Worm (Caenorhabditis elegans) whole organism, midembryonic: ENCODE results near the gene srw-10.

Source experiments
- cog-1 ChIP-seq: sonication (generic microtip); optimal IDR thresholded peaks from 2 replicates; lab custom pipeline; 2016; ENCODE audit warnings: missing genetic modification characterization, missing compliant biosample characterization
- flt-1 ChIP-seq: fragments of 200-800 bp; sonication (Bioruptor generic); IDR thresholded peaks from 2 replicates; pipeline ENCODE4 v1.3.6; 2022; ENCODE audit warnings: missing genetic modification characterization, missing compliant biosample characterization
- klf-2 ChIP-seq: fragments of 200-800 bp; sonication (Bioruptor generic); conservative IDR thresholded peaks from 2 replicates; pipeline ENCODE4 v1.3.6; 2022; ENCODE audit warnings: missing genetic modification reagents, missing genetic modification characterization, missing compliant biosample characterization
- med-1 ChIP-seq: sonication (generic microtip); optimal IDR thresholded peaks from 2 replicates; lab custom pipeline; 2017; ENCODE audit warnings: missing genetic modification characterization, mild to moderate bottlenecking, missing compliant biosample characterization, antibody characterized with exemption, missing genetic modification reagents; ENCODE audit not compliant: insufficient read depth
- tab-1 ChIP-seq: fragments of 200-800 bp; sonication (Bioruptor generic); IDR thresholded peaks from 2 replicates; pipeline ENCODE4 v1.3.6; 2022; ENCODE audit warnings: missing genetic modification characterization, missing compliant biosample characterization
- ztf-23 ChIP-seq: fragments of 200-800 bp; sonication (Bioruptor generic); IDR thresholded peaks from 2 replicates; pipeline ENCODE4 v1.3.6; 2022; ENCODE audit warnings: missing genetic modification reagents, missing genetic modification characterization, missing compliant biosample characterization
- ztf-29 ChIP-seq: fragments of 200-800 bp; sonication (Bioruptor generic); IDR thresholded peaks from 2 replicates; pipeline ENCODE4 v1.3.6; 2022; ENCODE audit warnings: missing genetic modification reagents, missing genetic modification characterization, missing compliant biosample characterization

DNA sequence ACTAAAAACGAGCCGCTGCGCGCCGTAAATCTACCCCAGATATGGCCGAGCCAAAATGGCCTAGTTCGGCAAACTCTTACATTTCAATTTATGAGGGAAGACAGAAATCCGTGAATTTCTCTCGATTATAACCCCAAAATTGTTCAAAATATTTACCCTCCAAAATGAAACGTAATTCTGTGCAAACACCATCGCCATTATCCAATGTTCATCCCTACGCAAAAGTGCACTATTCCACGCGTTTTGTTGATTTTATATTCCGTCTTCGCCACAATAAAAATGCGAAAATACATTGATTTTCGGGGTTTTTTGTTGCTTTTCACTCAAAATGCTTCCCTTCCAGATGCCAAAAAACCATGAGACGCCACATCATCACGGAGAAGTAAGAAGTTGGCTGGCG is 43.9 kb upstream of the srw-10 start, which contains the start of gene hut-1:
- TF ChIP-seq ztf-23 (GFP tag; lab: Robert Waterston, UW): no peak
- no peak for TF ChIP-seq klf-2 (GFP tag; lab: Robert Waterston, UW)
- no peak for TF ChIP-seq ztf-29
- TF ChIP-seq tab-1 (GFP tag; lab: Robert Waterston, UW): no peak
- no peak for TF ChIP-seq med-1 (GFP tag; lab: Kevin White, UChicago)
- TF ChIP-seq flt-1 (GFP tag; lab: Robert Waterston, UW): no peak
- no peak for TF ChIP-seq cog-1 (tag; lab: Kevin White, UChicago)
